Worm (Caenorhabditis elegans): Measurements from ENCODE around the gene inx-10.

DNA sequence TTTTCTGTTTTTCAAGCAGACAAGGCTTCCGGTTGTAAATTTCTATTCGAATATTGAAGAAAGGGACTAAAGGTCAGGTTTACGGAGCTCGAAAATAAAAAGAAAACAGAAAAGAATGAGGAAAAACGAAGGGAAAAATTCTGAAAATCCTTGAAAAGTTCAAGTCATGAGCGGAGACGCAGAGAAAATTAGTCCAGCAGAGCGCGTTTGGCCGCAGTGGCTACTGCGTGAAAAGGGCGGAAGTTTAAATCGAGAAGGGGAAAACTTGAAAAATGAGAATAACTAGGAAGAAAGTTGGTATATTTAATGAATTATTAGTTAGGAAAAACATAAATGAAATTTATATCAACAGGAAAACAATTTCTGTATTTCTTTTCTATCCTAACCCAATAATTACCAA, 13.2 kb upstream of the inx-10 start:
- TF ChIP-seq pha-4 (tag; optimal IDR thresholded peaks at IDR 0.05): peak; percentile 20
- no peak for TF ChIP-seq elt-3 (tag; optimal IDR thresholded peaks at IDR 0.05)
- peak; percentile 28 for TF ChIP-seq nhr-237 (tag; optimal IDR thresholded peaks at IDR 0.05)
- TF ChIP-seq nhr-28 (tag; optimal IDR thresholded peaks at IDR 0.05): no peak
- no peak for TF ChIP-seq ceh-83 (GFP tag; optimal IDR thresholded peaks at IDR 0.05)
- TF ChIP-seq ham-2 (GFP tag; optimal IDR thresholded peaks at IDR 0.05): no peak
- no peak for TF ChIP-seq unc-62 (GFP tag; optimal IDR thresholded peaks at IDR 0.05)
- TF ChIP-seq ces-1 (GFP tag; optimal IDR thresholded peaks at IDR 0.05): peak; percentile 80

All from whole organism, mixed stage, embryonic.